Fruit fly (Drosophila melanogaster): Measurements from ENCODE around the gene COX6CL.
A peak's percentile ranks its signal among the peaks of the same experiment; 100 is the strongest.

COX6CL gene

dm6 chr2L:5799435-5800387 is 18.5 kb downstream of the COX6CL start, which contains the start of gene CG9171 (continued):
- TF ChIP-seq shn (GFP tag; optimal IDR thresholded peaks at IDR 0.05): no peak
- peak; percentile 70 for TF ChIP-seq mirr (GFP tag; optimal IDR thresholded peaks at IDR 0.05)
- TF ChIP-seq stc (GFP tag; IDR thresholded peaks at IDR 0.05): peak; percentile 34
- peak; percentile 23; the same call in 2 of the 3 replicates for TF ChIP-seq ken (GFP tag; IDR thresholded peaks at IDR 0.05)
- TF ChIP-seq Side (GFP tag; optimal IDR thresholded peaks at IDR 0.05): peak; percentile 32
- peak; percentile 32; the same call in 2 of the 3 replicates for TF ChIP-seq CG17361 (GFP tag; IDR thresholded peaks at IDR 0.05)
- TF ChIP-seq pfk (GFP tag; optimal IDR thresholded peaks at IDR 0.05): peak; percentile 40
- peak; percentile 29 for TF ChIP-seq CG10431 (GFP tag; optimal IDR thresholded peaks at IDR 0.05)
- no peak for TF ChIP-seq CG43689 (GFP tag; IDR thresholded peaks at IDR 0.05)
- peak; percentile 44 for TF ChIP-seq pros (GFP tag; optimal IDR thresholded peaks at IDR 0.05)
- no peak for TF ChIP-seq fd64A (GFP tag; optimal IDR thresholded peaks at IDR 0.05)
- no peak for TF ChIP-seq en (GFP tag; optimal IDR thresholded peaks at IDR 0.05)
- TF ChIP-seq CG10147 (GFP tag; optimal IDR thresholded peaks at IDR 0.05): peak; percentile 9
- peak; percentile 89 for TF ChIP-seq CG4360 (GFP tag; IDR thresholded peaks at IDR 0.05)
- TF ChIP-seq wek (GFP tag; optimal IDR thresholded peaks at IDR 0.05): peak; percentile 13
- TF ChIP-seq cwo (GFP tag; optimal IDR thresholded peaks at IDR 0.05): peak; percentile 7
- no peak for TF ChIP-seq CG4404 (GFP tag; IDR thresholded peaks at IDR 0.05)
- TF ChIP-seq ham (GFP tag; IDR thresholded peaks at IDR 0.05): no peak
- TF ChIP-seq Dll (GFP tag; IDR thresholded peaks at IDR 0.05; ENCODE audit: partially characterized antibody): peak; percentile 44; the same call in 3 of the 4 replicates
- TF ChIP-seq CG6854 (GFP tag; optimal IDR thresholded peaks at IDR 0.05): no peak
- TF ChIP-seq CG30431 (GFP tag; optimal IDR thresholded peaks at IDR 0.05): no peak
- peak; percentile 36 for TF ChIP-seq grau (tag; optimal IDR thresholded peaks at IDR 0.05)
- peak; percentile 28 for TF ChIP-seq ind (GFP tag; optimal IDR thresholded peaks at IDR 0.05)
- peak; percentile 74 for TF ChIP-seq HLHmδ (GFP tag; optimal IDR thresholded peaks at IDR 0.05)
- no peak for TF ChIP-seq Lpt (GFP tag; optimal IDR thresholded peaks at IDR 0.05)
- TF ChIP-seq Med (GFP tag): peak; percentile 90
- TF ChIP-seq gt (GFP tag; IDR thresholded peaks at IDR 0.05): no peak
- peak in 1 of 2 experiments; percentile 26 for TF ChIP-seq Dfd (GFP tag; optimal IDR thresholded peaks at IDR 0.05)
- TF ChIP-seq Max (GFP tag; optimal IDR thresholded peaks at IDR 0.05): no peak
- TF ChIP-seq insv (GFP tag; optimal IDR thresholded peaks at IDR 0.05): peak; percentile 77 to 96
- no peak for TF ChIP-seq CG9609 (GFP tag; optimal IDR thresholded peaks at IDR 0.05)
- no peak for TF ChIP-seq CG4328 (GFP tag; optimal IDR thresholded peaks at IDR 0.05)
- no peak for TF ChIP-seq CG12942 (GFP tag; optimal IDR thresholded peaks at IDR 0.05)
- TF ChIP-seq HLH54F (GFP tag; optimal IDR thresholded peaks at IDR 0.05): no peak
- TF ChIP-seq Meics (GFP tag; optimal IDR thresholded peaks at IDR 0.05): peak; percentile 99
- no peak for TF ChIP-seq disco-r (GFP tag; optimal IDR thresholded peaks at IDR 0.05)
- no peak for TF ChIP-seq Chrac-16 (GFP tag; optimal IDR thresholded peaks at IDR 0.05)
- no peak for TF ChIP-seq CG4617 (GFP tag; optimal IDR thresholded peaks at IDR 0.05; ENCODE audit: borderline replicate concordance)
- no peak for TF ChIP-seq Hr39 (optimal IDR thresholded peaks at IDR 0.05)
- TF ChIP-seq pnt (GFP tag; optimal IDR thresholded peaks at IDR 0.05): no peak
- TF ChIP-seq CG11504 (tag; optimal IDR thresholded peaks at IDR 0.05): peak; percentile 57
- peak; percentile 99 for TF ChIP-seq ssp (GFP tag; IDR thresholded peaks at IDR 0.05)
- TF ChIP-seq dimm (GFP tag; IDR thresholded peaks at IDR 0.05): no peak
- TF ChIP-seq CG10959 (GFP tag; IDR thresholded peaks at IDR 0.05): no peak
- TF ChIP-seq wor (GFP tag; IDR thresholded peaks at IDR 0.05): no peak
- TF ChIP-seq Ssrp (tag; optimal IDR thresholded peaks at IDR 0.05): no peak
- TF ChIP-seq CG17829 (tag; optimal IDR thresholded peaks at IDR 0.05): peak; percentile 37
- peak; percentile 24 for TF ChIP-seq CG18599 (GFP tag; optimal IDR thresholded peaks at IDR 0.05)
- TF ChIP-seq MBD-R2 (GFP tag; IDR thresholded peaks at IDR 0.05): peak; percentile 50; the same call in 1 of the 2 replicates

Data from whole organism, embryonic.